Worm (Caenorhabditis elegans): ENCODE results near the gene isy-1.

DNA sequence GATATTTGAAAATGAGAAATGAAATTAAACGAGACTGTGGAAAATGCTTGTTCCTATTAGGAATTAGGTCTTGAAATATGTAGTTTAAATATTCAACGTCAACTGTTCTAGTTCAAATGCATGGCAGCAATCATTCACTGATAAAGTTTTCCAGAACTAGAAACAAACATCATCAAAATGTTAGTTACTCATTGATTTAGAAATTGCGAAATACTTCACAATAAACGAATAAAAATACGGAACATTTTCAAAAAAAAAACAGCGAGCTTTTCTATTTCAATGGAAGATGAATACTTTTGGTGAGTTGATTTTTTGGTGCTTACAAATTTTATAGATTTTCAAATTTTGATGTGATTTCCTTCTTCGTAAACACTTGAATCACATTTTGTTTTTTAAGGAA lies 42.0 kb upstream of the isy-1 start, which contains the start of gene C45B11.2:
- TF ChIP-seq madf-3 (GFP tag; IDR thresholded peaks at IDR 0.05) (no peak), T26A5.8 (tag; optimal IDR thresholded peaks at IDR 0.05) (no peak)

All from whole organism, young adult.